Worm (Caenorhabditis elegans): ENCODE data around the gene zig-13.

- TF ChIP-seq flt-1 (GFP tag; IDR thresholded peaks at IDR 0.05) (no peak), ama-1 (optimal IDR thresholded peaks at IDR 0.05) (no peak), scrt-1 (GFP tag; IDR thresholded peaks at IDR 0.05) (no peak), B0310.2 (tag; optimal IDR thresholded peaks at IDR 0.05) (no peak), ceh-13 (GFP tag; optimal IDR thresholded peaks at IDR 0.05) (no peak), ceh-36 (tag; optimal IDR thresholded peaks at IDR 0.05) (no peak), hmg-4 (GFP tag; optimal IDR thresholded peaks at IDR 0.05) (no peak)
Measured at ce11 chrIII:188426-188888, 31.9 kb upstream of the zig-13 start, which contains the start of gene ubc-20.

Data from whole organism, early embryonic.